Worm (Caenorhabditis elegans) whole organism, early embryonic: ENCODE results near the gene npr-15.

Source experiments
- B0310.2 ChIP-seq: sonication (generic microtip); optimal IDR thresholded peaks from 2 replicates; lab custom pipeline; 2016; ENCODE audit warnings: mild to moderate bottlenecking, missing genetic modification characterization, missing compliant biosample characterization
- F13C5.2 ChIP-seq: sonication (generic microtip); optimal IDR thresholded peaks from 2 replicates; lab custom pipeline; 2017; ENCODE audit warnings: mild to moderate bottlenecking, missing genetic modification characterization, inconsistent platforms, missing compliant biosample characterization
- aly-1 ChIP-seq: sonication (generic microtip); optimal IDR thresholded peaks from 2 replicates; lab custom pipeline; 2016; ENCODE audit warnings: missing genetic modification characterization, missing compliant biosample characterization
- ama-1 ChIP-seq: fragments of 150-350 bp; optimal IDR thresholded peaks from 2 replicates; lab custom pipeline; 2014
- ceh-13 ChIP-seq: fragments of 200-800 bp; sonication (Bioruptor generic); optimal IDR thresholded peaks from 2 replicates; lab custom pipeline; 2018; ENCODE audit warnings: mild to moderate bottlenecking, missing genetic modification characterization, missing compliant biosample characterization
- ceh-36 ChIP-seq: sonication (generic microtip); optimal IDR thresholded peaks from 2 replicates; lab custom pipeline; 2016; ENCODE audit warnings: missing genetic modification characterization, inconsistent platforms, missing compliant biosample characterization
- ets-7 ChIP-seq: sonication (generic microtip); optimal IDR thresholded peaks from 2 replicates; lab custom pipeline; 2016; ENCODE audit warnings: missing genotype, missing genetic modification characterization, missing compliant biosample characterization
- flt-1 ChIP-seq: fragments of 200-800 bp; sonication (Bioruptor generic); IDR thresholded peaks from 2 replicates; pipeline ENCODE4 v1.3.6; 2022; ENCODE audit warnings: missing genetic modification characterization, missing compliant biosample characterization
- hmbx-1 ChIP-seq: sonication (generic microtip); optimal IDR thresholded peaks from 2 replicates; lab custom pipeline; 2016; ENCODE audit warnings: mild to moderate bottlenecking, missing genetic modification characterization, missing compliant biosample characterization
- hmg-4 ChIP-seq: fragments of 200-800 bp; sonication (Bioruptor generic); optimal IDR thresholded peaks from 2 replicates; lab custom pipeline; 2018; ENCODE audit warnings: mild to moderate bottlenecking, missing genetic modification characterization, missing compliant biosample characterization
- hnd-1 ChIP-seq: sonication (generic microtip); optimal IDR thresholded peaks from 2 replicates; lab custom pipeline; 2016; ENCODE audit warnings: missing genetic modification characterization, missing compliant biosample characterization
- pes-1 ChIP-seq: fragments of 200-800 bp; sonication (Bioruptor generic); IDR thresholded peaks from 2 replicates; pipeline ENCODE4 v1.3.6; 2022; ENCODE audit warnings: missing genetic modification reagents, missing genetic modification characterization, missing compliant biosample characterization
- scrt-1 ChIP-seq: fragments of 200-800 bp; sonication (Bioruptor generic); IDR thresholded peaks from 2 replicates; pipeline ENCODE4 v1.3.6; 2022; ENCODE audit warnings: missing genetic modification characterization, missing compliant biosample characterization
- sea-1 ChIP-seq: fragments of 200-800 bp; sonication (Bioruptor generic); conservative IDR thresholded peaks from 2 replicates; pipeline ENCODE4 v1.3.6; 2022; ENCODE audit warnings: missing genetic modification characterization, missing compliant biosample characterization
- tbx-11 ChIP-seq: fragments of 200-800 bp; sonication (Bioruptor generic); IDR thresholded peaks from 2 replicates; pipeline ENCODE4 v1.3.6; 2022; ENCODE audit warnings: missing genetic modification characterization, missing compliant biosample characterization
- tbx-37 ChIP-seq: fragments of 200-800 bp; sonication (Bioruptor generic); conservative IDR thresholded peaks from 2 replicates; pipeline ENCODE4 v1.3.6; 2022; ENCODE audit warnings: missing genetic modification reagents, missing genetic modification characterization, missing compliant biosample characterization
- tra-4 ChIP-seq: sonication (generic microtip); optimal IDR thresholded peaks from 2 replicates; lab custom pipeline; 2017; ENCODE audit warnings: missing genetic modification characterization, missing compliant biosample characterization

Gene npr-15

DNA sequence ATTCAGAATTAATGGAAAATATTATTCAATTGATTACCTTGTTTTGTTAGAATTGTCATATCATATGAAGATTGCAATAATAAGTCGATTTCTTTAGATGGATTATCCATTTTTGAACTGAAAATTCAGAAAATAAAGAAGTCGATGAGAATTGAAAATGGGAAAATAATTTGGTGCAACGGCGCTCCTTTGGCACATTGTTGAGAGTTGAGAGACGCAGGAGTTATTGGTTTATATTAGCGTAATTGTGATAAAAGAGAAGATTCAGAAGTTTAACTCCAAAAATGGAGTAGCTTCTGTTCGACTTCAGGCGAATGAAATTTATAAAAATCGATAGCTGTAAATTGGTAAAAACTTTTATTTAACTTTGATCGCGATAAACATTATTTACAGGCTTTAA lies 25.1 kb upstream of the npr-15 start, which contains the start of gene C14B1.8:
Gene C14B1.8, minus strand, starts transcription at position 117 of the 400 bp plus-strand sequence.
- TF ChIP-seq ama-1 (lab: Kevin White, UChicago) (no peak), hmg-4 (GFP tag; lab: Kevin White, UChicago) (no peak)

DNA sequence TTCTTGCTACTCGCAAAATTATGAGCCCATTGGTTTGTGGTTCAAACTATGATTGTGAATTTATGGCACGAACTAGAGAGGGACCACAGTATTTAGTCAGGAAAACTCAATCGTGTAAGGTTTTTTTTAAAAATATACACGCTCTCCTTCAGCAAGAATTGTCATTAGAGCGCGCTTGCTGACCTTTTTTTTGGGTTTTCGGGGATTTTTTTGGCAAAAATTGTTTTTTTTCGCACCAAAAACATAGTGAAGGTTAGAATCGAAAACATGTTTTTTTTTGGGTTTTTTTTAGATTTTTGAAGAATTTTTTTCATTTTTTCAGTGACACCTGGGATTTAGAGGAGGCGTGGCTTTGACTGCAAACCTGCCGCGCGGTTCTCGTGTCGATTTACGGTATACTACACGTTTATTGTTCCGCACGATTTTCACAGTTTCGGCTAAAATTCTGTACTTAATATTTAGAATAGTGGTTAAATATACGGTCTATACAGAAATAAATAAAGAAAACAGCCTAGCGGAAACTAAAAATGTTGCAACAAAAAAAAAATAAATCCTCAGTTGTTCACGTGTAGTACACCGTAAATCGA lies 21.7 kb upstream of the npr-15 start:
- no peak for TF ChIP-seq scrt-1 (GFP tag; lab: Robert Waterston, UW)
- no peak for TF ChIP-seq tbx-11 (GFP tag; lab: Robert Waterston, UW)
- TF ChIP-seq ets-7 (tag; lab: Kevin White, UChicago) = no peak
- no peak for TF ChIP-seq hmbx-1
- TF ChIP-seq flt-1 = no peak
- TF ChIP-seq ceh-13 (GFP tag; lab: Kevin White, UChicago) = no peak
- TF ChIP-seq pes-1 (GFP tag; lab: Robert Waterston, UW) = no peak
- no peak for TF ChIP-seq B0310.2 (tag; lab: Kevin White, UChicago)
- TF ChIP-seq aly-1 (tag; lab: Kevin White, UChicago) = no peak
- TF ChIP-seq ceh-36 (tag; lab: Kevin White, UChicago) = no peak

DNA sequence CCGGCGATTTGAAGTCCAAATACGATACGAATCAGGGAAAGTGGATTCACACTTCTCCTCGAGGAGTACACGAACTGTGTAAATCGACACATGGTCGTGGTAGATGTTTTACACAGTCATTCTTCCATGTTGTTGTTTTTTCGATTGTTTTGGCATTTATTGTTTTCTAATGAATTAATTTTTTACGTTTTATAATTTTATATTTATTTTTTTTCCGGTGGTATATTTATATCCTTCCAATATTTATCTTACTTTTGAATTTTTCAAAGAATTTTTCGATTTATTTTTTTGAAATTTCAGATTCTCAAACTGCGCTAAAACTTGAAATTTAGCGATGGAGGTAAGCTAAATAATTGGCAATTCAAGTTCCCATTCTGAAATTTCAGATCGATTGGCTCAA lies 18.7 kb upstream of the npr-15 start, which contains the start of gene nrde-1:
Gene nrde-1, plus strand, starts transcription at position 301 of the 400 bp plus-strand sequence.
- TF ChIP-seq tbx-37 (GFP tag; lab: Robert Waterston, UW) (no peak), sea-1 (GFP tag; lab: Robert Waterston, UW) (no peak), hnd-1 (tag; lab: Kevin White, UChicago) (no peak), hmbx-1 (no peak), ceh-36 (tag; lab: Kevin White, UChicago) (no peak), ama-1 (lab: Kevin White, UChicago) (no peak), aly-1 (tag; lab: Kevin White, UChicago) (no peak), tbx-11 (GFP tag; lab: Robert Waterston, UW) (no peak), pes-1 (GFP tag; lab: Robert Waterston, UW) (no peak), ceh-13 (GFP tag; lab: Kevin White, UChicago) (no peak), F13C5.2 (tag; lab: Kevin White, UChicago) (no peak), flt-1 (no peak), B0310.2 (tag; lab: Kevin White, UChicago) (no peak), tra-4 (no peak), scrt-1 (GFP tag; lab: Robert Waterston, UW) (no peak), ets-7 (tag; lab: Kevin White, UChicago) (no peak), hmg-4 (GFP tag; lab: Kevin White, UChicago) (no peak)

ce11 chrIII:3709030-3709429 lies 14.6 kb upstream of the npr-15 start, which contains the start of gene alkb-8:
Gene alkb-8, plus strand, starts transcription at chrIII:3709330.
- TF ChIP-seq flt-1 = no peak
- no peak for TF ChIP-seq B0310.2 (tag; lab: Kevin White, UChicago)
- no peak for TF ChIP-seq hnd-1 (tag; lab: Kevin White, UChicago)
- TF ChIP-seq F13C5.2 (tag; lab: Kevin White, UChicago) = no peak
- no peak for TF ChIP-seq tbx-11 (GFP tag; lab: Robert Waterston, UW)

DNA sequence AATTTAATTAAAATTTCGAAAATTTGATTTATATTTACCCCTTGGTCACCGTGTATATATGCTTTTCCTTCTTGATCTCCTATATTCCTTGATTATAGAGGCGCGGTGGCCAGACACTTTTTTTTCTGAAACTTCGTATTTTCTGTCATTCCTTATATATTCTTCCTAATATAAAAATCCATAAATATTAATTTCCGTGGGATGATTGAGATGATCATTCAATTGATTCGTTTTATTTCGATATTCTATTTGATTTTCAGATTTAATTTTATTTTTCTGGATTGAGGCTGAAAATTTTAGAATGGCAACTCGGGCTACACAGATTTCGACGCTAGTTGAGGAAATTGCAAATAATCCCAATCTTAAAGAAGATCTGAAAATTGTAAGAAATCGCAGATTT lies 12.1 kb upstream of the npr-15 start, which contains the start of gene dph-1:
Gene dph-1, plus strand, starts transcription at position 301 of the 400 bp plus-strand sequence.
- no peak for TF ChIP-seq F13C5.2 (tag; lab: Kevin White, UChicago)
- no peak for TF ChIP-seq pes-1 (GFP tag; lab: Robert Waterston, UW)
- TF ChIP-seq tbx-37 (GFP tag; lab: Robert Waterston, UW) = no peak
- TF ChIP-seq ceh-36 (tag; lab: Kevin White, UChicago) = no peak
- no peak for TF ChIP-seq ama-1 (lab: Kevin White, UChicago)

DNA sequence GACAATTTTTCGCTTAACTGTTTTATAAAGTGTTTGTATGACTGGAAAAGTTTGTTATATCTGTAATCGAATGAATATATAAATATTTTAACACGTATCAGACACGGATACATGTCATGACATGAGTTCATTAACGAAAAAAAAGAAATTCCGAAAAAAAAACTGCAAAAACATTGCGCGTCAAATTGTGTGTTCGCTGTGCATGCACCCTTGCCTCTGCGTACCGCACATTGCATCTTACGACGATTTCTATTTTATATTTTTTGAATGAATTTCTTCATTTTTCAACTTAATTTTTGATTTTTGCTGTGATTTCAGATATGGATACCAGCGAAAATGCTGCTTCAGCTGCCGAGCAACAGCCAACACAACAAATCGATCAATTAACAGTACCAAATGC lies 10.5 kb upstream of the npr-15 start, which contains the start of gene wdr-5.1:
Gene wdr-5.1, plus strand, starts transcription at position 319 of the 400 bp plus-strand sequence.
- TF ChIP-seq hnd-1 (tag; lab: Kevin White, UChicago) = no peak
- no peak for TF ChIP-seq sea-1 (GFP tag; lab: Robert Waterston, UW)
- no peak for TF ChIP-seq tbx-11 (GFP tag; lab: Robert Waterston, UW)
- no peak for TF ChIP-seq ets-7 (tag; lab: Kevin White, UChicago)
- TF ChIP-seq hmg-4 (GFP tag; lab: Kevin White, UChicago) = no peak
- no peak for TF ChIP-seq hmbx-1
- no peak for TF ChIP-seq F13C5.2 (tag; lab: Kevin White, UChicago)
- TF ChIP-seq ceh-36 (tag; lab: Kevin White, UChicago) = no peak
- no peak for TF ChIP-seq B0310.2 (tag; lab: Kevin White, UChicago)

DNA sequence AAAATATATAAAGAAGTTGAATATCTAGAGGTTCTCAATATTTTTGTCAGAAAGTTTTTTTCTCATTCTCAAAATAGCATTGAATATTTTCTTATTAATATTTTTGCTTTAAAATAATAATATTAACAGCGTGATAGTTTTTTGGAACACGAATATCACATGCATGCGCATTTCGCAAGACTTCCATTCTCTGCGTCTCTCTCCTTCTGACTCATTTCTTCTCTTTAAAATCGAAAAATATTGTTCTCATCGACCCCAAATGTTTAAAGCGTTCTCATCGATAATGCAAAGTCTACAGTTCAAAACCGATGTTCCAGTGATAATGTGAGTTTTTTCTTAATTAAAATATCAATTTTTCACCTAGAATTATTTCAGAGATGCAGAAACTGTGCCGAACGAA lies 8.9 kb upstream of the npr-15 start, which contains the start of gene C14B1.3:
Gene C14B1.3, plus strand, starts transcription at position 168 of the 400 bp plus-strand sequence.
- TF ChIP-seq hmbx-1 = no peak
- TF ChIP-seq ets-7 (tag; lab: Kevin White, UChicago) = no peak
- no peak for TF ChIP-seq tbx-11 (GFP tag; lab: Robert Waterston, UW)
- no peak for TF ChIP-seq hmg-4 (GFP tag; lab: Kevin White, UChicago)
- TF ChIP-seq ceh-13 (GFP tag; lab: Kevin White, UChicago) = no peak
- TF ChIP-seq tra-4 = no peak
- TF ChIP-seq ceh-36 (tag; lab: Kevin White, UChicago) = no peak
- no peak for TF ChIP-seq tbx-37 (GFP tag; lab: Robert Waterston, UW)
- TF ChIP-seq flt-1 = no peak
- TF ChIP-seq aly-1 (tag; lab: Kevin White, UChicago) = no peak
